Fruit fly (Drosophila melanogaster): ENCODE data around the gene Obp8a.

DNA sequence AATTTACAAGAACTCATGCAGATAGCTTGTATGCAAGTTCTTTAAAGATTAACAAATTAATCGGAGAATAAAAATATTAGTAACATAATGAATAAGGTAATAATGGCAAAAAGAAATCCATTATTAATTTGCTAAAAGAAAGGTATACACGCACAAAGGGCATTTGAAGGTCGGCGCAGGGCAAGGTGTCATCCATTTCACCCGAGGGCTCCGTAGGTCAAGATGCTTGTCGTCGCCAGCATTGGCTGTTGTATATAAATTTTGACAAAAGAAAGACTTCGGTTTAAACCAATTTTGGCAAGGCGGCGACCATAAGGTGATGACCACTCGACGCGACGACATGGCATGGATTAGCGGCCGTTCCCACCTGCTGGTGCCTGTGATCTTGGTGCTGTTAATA is 10.5 kb downstream of the Obp8a start, which contains the start of gene CG15370:
- TF ChIP-seq Pif1B (GFP tag; optimal IDR thresholded peaks at IDR 0.05), result no peak
- TF ChIP-seq gl (tag; optimal IDR thresholded peaks at IDR 0.05), result no peak
- no peak for TF ChIP-seq EcR (GFP tag; optimal IDR thresholded peaks at IDR 0.05)

Measured in whole organism, pupa.